Fruit fly (Drosophila melanogaster): Measurements from ENCODE around the gene Hyls1.
A peak's percentile ranks its signal among the peaks of the same experiment; 100 is the strongest.

Gene Hyls1

DNA sequence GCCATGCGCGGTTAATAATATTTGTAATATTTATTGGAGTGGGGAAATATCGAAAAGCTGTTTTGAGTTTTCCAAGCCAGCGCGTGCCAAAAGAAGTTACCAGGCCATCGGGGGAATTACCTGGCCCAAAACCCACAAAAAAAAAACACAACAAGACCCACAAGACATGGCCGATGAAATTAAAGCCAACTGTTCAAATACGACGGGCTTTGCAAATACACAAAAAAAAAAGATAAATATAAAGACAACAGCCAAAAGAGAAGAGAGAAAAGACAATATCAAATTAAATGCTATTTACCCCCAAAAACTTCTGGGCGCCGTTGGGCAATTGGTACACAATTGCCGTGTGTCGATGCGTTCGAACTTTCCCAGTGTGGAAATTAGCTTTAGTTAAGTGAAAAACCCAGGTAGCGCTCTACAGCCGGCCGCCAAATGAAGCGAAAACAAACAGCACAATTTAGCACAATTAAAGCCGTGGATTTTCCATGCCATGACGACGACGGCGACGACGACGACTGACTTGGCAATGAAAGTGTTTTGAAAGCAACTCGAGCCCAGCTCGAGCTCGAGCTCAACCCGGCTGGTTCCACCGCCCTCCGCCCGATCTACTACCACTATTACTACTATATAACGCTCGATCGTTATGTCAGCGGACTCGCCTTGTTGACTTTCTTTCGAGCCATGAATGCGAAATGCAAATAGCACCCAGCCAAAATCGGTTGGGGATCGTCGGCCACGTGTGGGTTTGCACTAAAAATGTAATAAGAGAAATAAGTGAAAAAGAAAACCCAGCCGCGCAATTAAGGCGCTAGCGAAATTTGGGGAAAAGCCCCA, 34.4 kb downstream of the Hyls1 start (continued):
- TF ChIP-seq CG15696 (tag; optimal IDR thresholded peaks at IDR 0.05), result no peak
- peak; percentile 28 for TF ChIP-seq nerfin-1 (tag; optimal IDR thresholded peaks at IDR 0.05)
- peak; percentile 50 for TF ChIP-seq unpg (GFP tag; optimal IDR thresholded peaks at IDR 0.05)
- no peak for TF ChIP-seq CG10462 (GFP tag; optimal IDR thresholded peaks at IDR 0.05)
- TF ChIP-seq H15 (GFP tag; IDR thresholded peaks at IDR 0.05), result no peak
- TF ChIP-seq CG14014 (GFP tag; IDR thresholded peaks at IDR 0.05), result peak; percentile 60; the same call in 1 of the 2 replicates
- TF ChIP-seq CG7745 (tag; optimal IDR thresholded peaks at IDR 0.05), result no peak
- no peak for TF ChIP-seq mirr (GFP tag; optimal IDR thresholded peaks at IDR 0.05)
- TF ChIP-seq CG14860 (GFP tag; IDR thresholded peaks at IDR 0.05; ENCODE audit: partially characterized antibody), result no peak
- TF ChIP-seq bbx (GFP tag; IDR thresholded peaks at IDR 0.05; ENCODE audit: partially characterized antibody), result no peak
- TF ChIP-seq CG15601 (tag; optimal IDR thresholded peaks at IDR 0.05), result peak; percentile 74
- peak; percentile 39 for TF ChIP-seq fd64A (GFP tag; optimal IDR thresholded peaks at IDR 0.05)
- no peak for TF ChIP-seq CG14965 (GFP tag; optimal IDR thresholded peaks at IDR 0.05; ENCODE audit: borderline replicate concordance)
- no peak for TF ChIP-seq Chrac-16 (GFP tag; optimal IDR thresholded peaks at IDR 0.05)
- peak; percentile 19; the same call in 1 of the 2 replicates for TF ChIP-seq vvl (GFP tag; IDR thresholded peaks at IDR 0.05)
- TF ChIP-seq CG11723 (GFP tag; optimal IDR thresholded peaks at IDR 0.05), result no peak
- TF ChIP-seq Fer2 (tag; optimal IDR thresholded peaks at IDR 0.05), result peak; percentile 12
- TF ChIP-seq CG33213 (GFP tag; optimal IDR thresholded peaks at IDR 0.05), result peak; percentile 32
- peak; percentile 45 for TF ChIP-seq Sox100B (GFP tag; optimal IDR thresholded peaks at IDR 0.05)
- TF ChIP-seq CG10274 (GFP tag; optimal IDR thresholded peaks at IDR 0.05), result no peak
- TF ChIP-seq Dp (GFP tag; optimal IDR thresholded peaks at IDR 0.05), result no peak
- no peak for TF ChIP-seq ara (GFP tag; IDR thresholded peaks at IDR 0.05)
- no peak for TF ChIP-seq exex (tag; optimal IDR thresholded peaks at IDR 0.05)
- no peak for TF ChIP-seq CG6654 (GFP tag; optimal IDR thresholded peaks at IDR 0.05)
- no peak for TF ChIP-seq dimm (GFP tag; IDR thresholded peaks at IDR 0.05)
- peak; percentile 0 for TF ChIP-seq Hey (tag; optimal IDR thresholded peaks at IDR 0.05)
- TF ChIP-seq dysf (GFP tag; IDR thresholded peaks at IDR 0.05), result peak; percentile 37; the same call in 1 of the 3 replicates
- no peak for TF ChIP-seq CG4617 (GFP tag; optimal IDR thresholded peaks at IDR 0.05; ENCODE audit: borderline replicate concordance)
- TF ChIP-seq pros (GFP tag; optimal IDR thresholded peaks at IDR 0.05), result no peak
- TF ChIP-seq Ets97D (GFP tag; optimal IDR thresholded peaks at IDR 0.05), result no peak
- no peak for TF ChIP-seq tgo (GFP tag; IDR thresholded peaks at IDR 0.05)
- TF ChIP-seq tna (GFP tag; IDR thresholded peaks at IDR 0.05; ENCODE audit: partially characterized antibody), result no peak
- no peak for TF ChIP-seq Hr78 (GFP tag; optimal IDR thresholded peaks at IDR 0.05)
- TF ChIP-seq amos (GFP tag; IDR thresholded peaks at IDR 0.05; ENCODE audit: partially characterized antibody), result no peak
- TF ChIP-seq fu2 (GFP tag; optimal IDR thresholded peaks at IDR 0.05), result no peak
- TF ChIP-seq Dek (tag; optimal IDR thresholded peaks at IDR 0.05), result peak; percentile 38
- TF ChIP-seq CrebB (tag; optimal IDR thresholded peaks at IDR 0.05), result peak; percentile 43
- TF ChIP-seq CG18262 (tag; optimal IDR thresholded peaks at IDR 0.05), result no peak
- peak; percentile 50 for TF ChIP-seq Side (GFP tag; optimal IDR thresholded peaks at IDR 0.05)
- peak; percentile 16 for TF ChIP-seq tio (GFP tag; optimal IDR thresholded peaks at IDR 0.05)
- TF ChIP-seq CHES-1-like (GFP tag; optimal IDR thresholded peaks at IDR 0.05), result peak; percentile 11
- peak; percentile 22 for TF ChIP-seq CG12942 (GFP tag; optimal IDR thresholded peaks at IDR 0.05)
- TF ChIP-seq ap (GFP tag; IDR thresholded peaks at IDR 0.05), result peak; percentile 11; the same call in 1 of the 2 replicates
- no peak for TF ChIP-seq Hr39 (optimal IDR thresholded peaks at IDR 0.05)
- TF ChIP-seq Ptx1 (GFP tag; IDR thresholded peaks at IDR 0.05), result no peak
- TF ChIP-seq Neu2 (GFP tag; optimal IDR thresholded peaks at IDR 0.05; ENCODE audit: borderline replicate concordance), result no peak
- TF ChIP-seq CG4730 (GFP tag; IDR thresholded peaks at IDR 0.05), result no peak
- TF ChIP-seq Mes4 (GFP tag; optimal IDR thresholded peaks at IDR 0.05), result peak; percentile 9
- no peak for TF ChIP-seq br (optimal IDR thresholded peaks at IDR 0.05)
